Worm (Caenorhabditis elegans): ENCODE data around the gene sft-4.

DNA sequence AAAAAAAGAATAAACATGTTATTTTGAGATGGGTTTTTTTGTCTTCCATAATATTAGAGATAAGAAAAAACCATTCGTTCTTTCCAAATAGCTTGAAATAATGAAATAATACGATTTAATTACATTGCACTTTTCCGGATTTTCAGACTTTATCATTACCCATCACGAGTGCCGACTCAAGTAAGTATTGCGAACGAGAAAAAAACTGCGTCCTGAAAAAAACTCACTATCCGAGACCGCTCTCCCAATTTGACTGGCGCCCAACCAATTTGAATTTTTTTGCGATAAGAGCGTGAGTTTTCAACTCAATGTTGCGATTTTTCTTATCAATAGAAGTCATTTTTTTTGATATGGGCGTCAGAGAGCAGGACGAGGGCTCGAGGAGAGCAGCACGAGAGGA lies 32.5 kb upstream of the sft-4 start:
- TF ChIP-seq ama-1 (optimal IDR thresholded peaks at IDR 0.05), result no peak
- TF ChIP-seq hmg-4 (GFP tag; optimal IDR thresholded peaks at IDR 0.05), result no peak
- TF ChIP-seq tbx-11 (GFP tag; IDR thresholded peaks at IDR 0.05), result no peak
- TF ChIP-seq ceh-36 (tag; optimal IDR thresholded peaks at IDR 0.05), result no peak
- no peak for TF ChIP-seq hmbx-1 (tag; optimal IDR thresholded peaks at IDR 0.05)
- no peak for TF ChIP-seq F13C5.2 (tag; optimal IDR thresholded peaks at IDR 0.05)
- TF ChIP-seq sea-1 (GFP tag; conservative IDR thresholded peaks at IDR 0.05), result no peak
- no peak for TF ChIP-seq B0310.2 (tag; optimal IDR thresholded peaks at IDR 0.05)
- TF ChIP-seq scrt-1 (GFP tag; IDR thresholded peaks at IDR 0.05), result no peak
- no peak for TF ChIP-seq aly-1 (tag; optimal IDR thresholded peaks at IDR 0.05)
